Worm (Caenorhabditis elegans) whole organism, midembryonic: Measurements from ENCODE around the gene mob-2.

Source experiments
- T22C8.4 ChIP-seq: fragments of 200-800 bp; sonication (Bioruptor generic); IDR thresholded peaks from 2 replicates; pipeline ENCODE4 v1.3.6; 2022; ENCODE audit warnings: missing genetic modification characterization, missing compliant biosample characterization
- cog-1 ChIP-seq: sonication (generic microtip); optimal IDR thresholded peaks from 2 replicates; lab custom pipeline; 2016; ENCODE audit warnings: missing genetic modification characterization, missing compliant biosample characterization
- flt-1 ChIP-seq: fragments of 200-800 bp; sonication (Bioruptor generic); IDR thresholded peaks from 2 replicates; pipeline ENCODE4 v1.3.6; 2022; ENCODE audit warnings: missing genetic modification characterization, missing compliant biosample characterization
- med-1 ChIP-seq: sonication (generic microtip); optimal IDR thresholded peaks from 2 replicates; lab custom pipeline; 2017; ENCODE audit warnings: missing genetic modification characterization, mild to moderate bottlenecking, missing compliant biosample characterization, antibody characterized with exemption, missing genetic modification reagents; ENCODE audit not compliant: insufficient read depth
- ref-1 ChIP-seq: fragments of 200-800 bp; sonication (Bioruptor generic); conservative IDR thresholded peaks from 2 replicates; pipeline ENCODE4 v1.3.6; 2022; ENCODE audit warnings: missing genetic modification reagents, missing genetic modification characterization, missing compliant biosample characterization
- ztf-23 ChIP-seq: fragments of 200-800 bp; sonication (Bioruptor generic); IDR thresholded peaks from 2 replicates; pipeline ENCODE4 v1.3.6; 2022; ENCODE audit warnings: missing genetic modification reagents, missing genetic modification characterization, missing compliant biosample characterization
- ztf-29 ChIP-seq: fragments of 200-800 bp; sonication (Bioruptor generic); IDR thresholded peaks from 2 replicates; pipeline ENCODE4 v1.3.6; 2022; ENCODE audit warnings: missing genetic modification reagents, missing genetic modification characterization, missing compliant biosample characterization

DNA sequence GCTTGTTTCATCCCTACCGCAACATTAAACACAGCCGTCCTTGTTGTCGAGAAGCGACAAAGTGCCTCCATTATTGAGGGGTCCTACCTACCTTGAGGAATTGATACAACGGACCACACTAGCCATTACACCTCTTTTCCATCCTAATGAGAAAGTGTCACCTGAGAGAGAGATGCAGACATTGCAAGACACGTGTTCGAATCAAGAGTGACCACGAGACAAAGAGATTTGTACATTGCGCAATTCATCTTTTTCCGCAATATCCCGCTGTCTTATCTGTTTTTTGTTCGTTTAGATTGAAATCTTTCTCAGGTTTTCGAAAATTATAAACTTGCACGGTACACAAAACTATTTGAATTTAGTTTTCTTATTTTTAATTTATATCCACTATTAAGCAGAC is 742 bp downstream of the mob-2 start:
- TF ChIP-seq cog-1 (tag; lab: Kevin White, UChicago) (peak; percentile 88), T22C8.4 (no peak), flt-1 (GFP tag; lab: Robert Waterston, UW) (no peak), ztf-23 (GFP tag; lab: Robert Waterston, UW) (no peak), ztf-29 (GFP tag; lab: Robert Waterston, UW) (no peak), ref-1 (GFP tag; lab: Robert Waterston, UW) (no peak), med-1 (no peak)
